Worm (Caenorhabditis elegans) whole organism, L1 larva: ENCODE data around the gene sru-6.

Source experiments
- alr-1 ChIP-seq: fragments of 200-800 bp; sonication (Bioruptor generic); optimal IDR thresholded peaks from 2 replicates; lab custom pipeline; 2018; ENCODE audit warnings: borderline replicate concordance, mild to moderate bottlenecking, missing genetic modification characterization, missing compliant biosample characterization
- aly-2 ChIP-seq: fragments of 150-350 bp; optimal IDR thresholded peaks from 2 replicates; lab custom pipeline; 2014; ENCODE audit warnings: missing biosample characterization, missing genetic modification characterization
- snpc-4 ChIP-seq: fragments of 150-350 bp; optimal IDR thresholded peaks from 2 replicates; lab custom pipeline; 2014; ENCODE audit warnings: missing biosample characterization, missing genetic modification characterization
- unc-130 ChIP-seq: fragments of 150-350 bp; optimal IDR thresholded peaks from 2 replicates; lab custom pipeline; 2017; ENCODE audit warnings: missing biosample characterization, missing genetic modification characterization, inconsistent platforms

ce11 chrIV:9511221-9511638 lies 20.8 kb downstream of the sru-6 start:
- TF ChIP-seq unc-130 (tag; lab: Kevin White, UChicago) (peak; percentile 7), alr-1 (tag; lab: Kevin White, UChicago) (no peak), aly-2 (tag; lab: Kevin White, UChicago) (peak; percentile 89), snpc-4 (peak; percentile 99)
